Fruit fly (Drosophila melanogaster): ENCODE data around the gene Myc.
A peak's percentile ranks its signal among the peaks of the same experiment; 100 is the strongest.

The Myc gene

DNA sequence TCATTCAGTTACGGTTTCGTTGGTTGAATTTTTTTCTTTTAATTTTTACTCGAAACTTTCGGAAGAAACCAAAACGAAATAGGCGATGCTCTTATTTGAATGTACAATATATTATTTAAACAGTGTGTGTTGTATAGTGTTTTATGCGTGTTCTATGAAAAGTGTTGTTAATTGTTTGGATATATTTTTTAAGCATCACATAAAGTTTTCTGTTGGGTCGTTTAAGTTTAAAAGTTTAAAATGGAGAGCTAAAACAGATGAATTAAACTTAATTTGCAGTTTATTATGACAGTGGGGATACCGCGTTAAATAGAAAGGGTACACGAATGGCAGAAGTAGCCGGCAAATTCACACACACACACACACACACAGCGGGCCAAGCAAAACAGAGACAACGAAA is 16.9 kb downstream of the Myc start (continued):
- TF ChIP-seq CG17802 (tag; optimal IDR thresholded peaks at IDR 0.05) (no peak), Ssrp (tag; optimal IDR thresholded peaks at IDR 0.05) (no peak), CG30431 (GFP tag; optimal IDR thresholded peaks at IDR 0.05) (no peak), CG7357 (GFP tag; IDR thresholded peaks at IDR 0.05) (no peak), Aef1 (GFP tag; IDR thresholded peaks at IDR 0.05) (no peak), Sry-β (GFP tag; optimal IDR thresholded peaks at IDR 0.05) (no peak), nom (GFP tag; optimal IDR thresholded peaks at IDR 0.05) (no peak), unpg (GFP tag; optimal IDR thresholded peaks at IDR 0.05) (no peak), Med (GFP tag) (peak; percentile 12), CG6683 (GFP tag; optimal IDR thresholded peaks at IDR 0.05) (no peak), CG10366 (GFP tag; IDR thresholded peaks at IDR 0.05) (no peak), Dip2 (GFP tag; IDR thresholded peaks at IDR 0.05) (no peak), aop (GFP tag; IDR thresholded peaks at IDR 0.05) (no peak), fu2 (GFP tag; optimal IDR thresholded peaks at IDR 0.05) (no peak), CG15011 (GFP tag; optimal IDR thresholded peaks at IDR 0.05) (no peak), hbn (GFP tag; IDR thresholded peaks at IDR 0.05; ENCODE audit: partially characterized antibody) (no peak), CG11504 (tag; optimal IDR thresholded peaks at IDR 0.05) (peak; percentile 31), E2f2 (GFP tag; IDR thresholded peaks at IDR 0.05) (no peak), CG11093 (GFP tag; IDR thresholded peaks at IDR 0.05) (no peak), Bgb (GFP tag; IDR thresholded peaks at IDR 0.05; ENCODE audit: partially characterized antibody) (no peak), CG15514 (GFP tag; optimal IDR thresholded peaks at IDR 0.05) (peak; percentile 8), lmd (GFP tag; IDR thresholded peaks at IDR 0.05) (no peak), bab2 (GFP tag; optimal IDR thresholded peaks at IDR 0.05) (peak; percentile 3), CG2678 (tag; optimal IDR thresholded peaks at IDR 0.05) (peak; percentile 50), zen (tag; optimal IDR thresholded peaks at IDR 0.05) (no peak), dmrt99B (tag; optimal IDR thresholded peaks at IDR 0.05) (peak; percentile 6), CG15601 (tag; optimal IDR thresholded peaks at IDR 0.05) (no peak), sqz (GFP tag; optimal IDR thresholded peaks at IDR 0.05) (peak; percentile 8), PHDP (tag; optimal IDR thresholded peaks at IDR 0.05) (no peak), CG30403 (GFP tag; optimal IDR thresholded peaks at IDR 0.05) (peak; percentile 24), repo (GFP tag; optimal IDR thresholded peaks at IDR 0.05) (no peak), Meics (GFP tag; optimal IDR thresholded peaks at IDR 0.05) (no peak), CG18599 (GFP tag; optimal IDR thresholded peaks at IDR 0.05) (peak; percentile 21), TFAM (GFP tag; optimal IDR thresholded peaks at IDR 0.05) (no peak), HHEX (GFP tag; optimal IDR thresholded peaks at IDR 0.05) (peak; percentile 11), ci (GFP tag; IDR thresholded peaks at IDR 0.05) (no peak), Stat92E (GFP tag; optimal IDR thresholded peaks at IDR 0.05) (no peak), CG11695 (GFP tag; IDR thresholded peaks at IDR 0.05) (no peak; the same call in 1 of the 3 replicates), ind (GFP tag; optimal IDR thresholded peaks at IDR 0.05) (no peak), D19A (tag; optimal IDR thresholded peaks at IDR 0.05) (peak; percentile 80), MESR4 (GFP tag; optimal IDR thresholded peaks at IDR 0.05) (no peak), CG17361 (GFP tag; IDR thresholded peaks at IDR 0.05) (0 out of 3 replicates have a peak, but pooled peaks have one; percentile 11), Optix (GFP tag; IDR thresholded peaks at IDR 0.05) (no peak), CG5180 (GFP tag; optimal IDR thresholded peaks at IDR 0.05) (no peak), CkIIα-i1 (GFP tag; IDR thresholded peaks at IDR 0.05) (no peak), MBD-R2 (GFP tag; IDR thresholded peaks at IDR 0.05) (no peak), row (GFP tag; IDR thresholded peaks at IDR 0.05) (peak; percentile 62), B-H2 (GFP tag; optimal IDR thresholded peaks at IDR 0.05) (no peak), Poxn (GFP tag; IDR thresholded peaks at IDR 0.05) (no peak), CG12942 (GFP tag; optimal IDR thresholded peaks at IDR 0.05) (no peak), CG2120 (GFP tag; optimal IDR thresholded peaks at IDR 0.05) (peak; percentile 36)
